Fruit fly (Drosophila melanogaster) whole organism, embryonic: Measurements from ENCODE around the gene msps.

Source experiments
- CG11456 ChIP-seq: fragments of 200-800 bp; sonication (Bioruptor generic); IDR thresholded peaks from 3 replicates; pipeline ENCODE4 v1.3.6; 2022; ENCODE audit warnings: missing biosample characterization, missing genetic modification characterization
- CG12071 ChIP-seq: fragments of 200-800 bp; sonication (Bioruptor generic); optimal IDR thresholded peaks from 3 replicates; lab custom pipeline; 2018; ENCODE audit warnings: missing biosample characterization, mild to moderate bottlenecking, missing genetic modification characterization
- CG12155 ChIP-seq: fragments of 200-800 bp; sonication (Bioruptor generic); optimal IDR thresholded peaks from 3 replicates; lab custom pipeline; 2016; ENCODE audit warnings: missing biosample characterization, missing genetic modification characterization
- CG13894 ChIP-seq: fragments of 200-800 bp; sonication (Bioruptor generic); optimal IDR thresholded peaks from 3 replicates; lab custom pipeline; 2018; ENCODE audit warnings: missing biosample characterization, mild to moderate bottlenecking, missing genetic modification characterization, moderate library complexity
- CG14965 ChIP-seq: fragments of 200-800 bp; sonication (Bioruptor generic); optimal IDR thresholded peaks from 2 replicates; lab custom pipeline; 2016; ENCODE audit warnings: missing biosample characterization, missing genetic modification characterization, borderline replicate concordance
- CG15514 ChIP-seq: fragments of 200-800 bp; sonication (Bioruptor generic); optimal IDR thresholded peaks from 3 replicates; lab custom pipeline; 2017; ENCODE audit warnings: missing biosample characterization, missing genetic modification characterization, mild to moderate bottlenecking, moderate library complexity, missing genetic modification reagents
- CG1602 ChIP-seq: fragments of 200-800 bp; sonication (Bioruptor generic); optimal IDR thresholded peaks from 3 replicates; lab custom pipeline; 2016; ENCODE audit warnings: missing biosample characterization, missing genetic modification characterization
- CG1647 ChIP-seq: fragments of 200-800 bp; sonication (Bioruptor generic); optimal IDR thresholded peaks from 3 replicates; lab custom pipeline; 2016; ENCODE audit warnings: missing biosample characterization, missing genetic modification characterization
- CG17361 ChIP-seq: fragments of 200-800 bp; sonication (Bioruptor generic); IDR thresholded peaks from 3 replicates; pipeline ENCODE4 v1.3.6; 2022; ENCODE audit warnings: missing biosample characterization, missing genetic modification characterization
- CG2129 ChIP-seq: fragments of 200-800 bp; sonication (Bioruptor generic); IDR thresholded peaks from 2 replicates; pipeline ENCODE4 v1.3.6; 2022; ENCODE audit warnings: missing biosample characterization, missing genetic modification characterization; ENCODE audit not compliant: partially characterized antibody
- CG30431 ChIP-seq: fragments of 200-800 bp; sonication (Bioruptor generic); optimal IDR thresholded peaks from 2 replicates; lab custom pipeline; 2017; ENCODE audit warnings: missing biosample characterization, missing genetic modification characterization
- CG3065 ChIP-seq: fragments of 200-800 bp; sonication (Bioruptor generic); optimal IDR thresholded peaks from 2 replicates; lab custom pipeline; 2016; ENCODE audit warnings: missing biosample characterization, missing genetic modification characterization
- CG32767 ChIP-seq: fragments of 200-800 bp; sonication (Bioruptor generic); IDR thresholded peaks from 2 replicates; pipeline ENCODE4 v1.3.6; 2022; ENCODE audit warnings: missing biosample characterization, missing genetic modification characterization
- CG6654 ChIP-seq: fragments of 200-800 bp; sonication (Bioruptor generic); optimal IDR thresholded peaks from 2 replicates; lab custom pipeline; 2017; ENCODE audit warnings: missing biosample characterization, mild to moderate bottlenecking, missing genetic modification characterization
- CG8290 ChIP-seq, 3 experiments: fragments of 200-800 bp; sonication (Bioruptor generic); optimal IDR thresholded peaks; 2 replicates each; lab custom pipeline; 2016 to 2019; ENCODE audit warnings: missing biosample characterization in 3 of 3, missing genetic modification characterization in 3 of 3, mild to moderate bottlenecking in 2 of 3, moderate library complexity in 1 of 3
- CG8388 ChIP-seq: fragments of 200-800 bp; sonication (Bioruptor generic); optimal IDR thresholded peaks from 2 replicates; lab custom pipeline; 2019; ENCODE audit warnings: missing biosample characterization, mild to moderate bottlenecking, missing genetic modification characterization, moderate library complexity
- CG8924 ChIP-seq: fragments of 200-800 bp; optimal IDR thresholded peaks from 3 replicates; lab custom pipeline; 2019; ENCODE audit warnings: missing biosample characterization, mild to moderate bottlenecking, missing genetic modification characterization, moderate library complexity
- CG9437 ChIP-seq: fragments of 200-800 bp; sonication (Bioruptor generic); optimal IDR thresholded peaks from 2 replicates; lab custom pipeline; 2018; ENCODE audit warnings: missing biosample characterization, mild to moderate bottlenecking, missing genetic modification characterization
- D ChIP-seq, 2 experiments: fragments of 200-800 bp in 1 of 2; fragments of >200 bp in 1 of 2; sonication (Bioruptor generic) in 1 of 2; optimal IDR thresholded peaks; 2 replicates in 1 of 2; 3 replicates in 1 of 2; lab custom pipeline; 2017; ENCODE audit warnings: mild to moderate bottlenecking in 1 of 2, missing biosample characterization in 1 of 2, missing genetic modification characterization in 1 of 2, missing genetic modification reagents in 1 of 2
- D19A ChIP-seq: fragments of 200-800 bp; optimal IDR thresholded peaks from 3 replicates; lab custom pipeline; 2019; ENCODE audit warnings: missing biosample characterization, mild to moderate bottlenecking, missing genetic modification characterization, moderate library complexity
- Kr ChIP-seq: fragments of 200-800 bp; sonication (Bioruptor generic); optimal IDR thresholded peaks from 2 replicates; lab custom pipeline; 2017; ENCODE audit warnings: missing biosample characterization, mild to moderate bottlenecking, missing genetic modification characterization
- Med ChIP-seq: fragments of 200-800 bp; sonication (Bioruptor generic); peaks from one replicate; lab custom pipeline; 2016; ENCODE audit warnings: missing biosample characterization, missing genetic modification characterization, mild to moderate bottlenecking, inconsistent platforms, moderate library complexity
- Nf-YC ChIP-seq: fragments of 200-800 bp; optimal IDR thresholded peaks from 3 replicates; lab custom pipeline; 2019; ENCODE audit warnings: missing biosample characterization, mild to moderate bottlenecking, missing genetic modification characterization, moderate library complexity
- Pdp1 ChIP-seq, 2 experiments: fragments of 200-800 bp; sonication (Bioruptor generic); optimal IDR thresholded peaks; 3 replicates each; lab custom pipeline; 2016; ENCODE audit warnings: missing biosample characterization in 2 of 2, missing genetic modification characterization in 2 of 2, mild to moderate bottlenecking in 1 of 2, moderate library complexity in 1 of 2
- Side ChIP-seq: fragments of 200-800 bp; sonication (Bioruptor generic); optimal IDR thresholded peaks from 2 replicates; lab custom pipeline; 2016; ENCODE audit warnings: missing biosample characterization, missing genetic modification characterization
- Sry-δ ChIP-seq: fragments of 200-800 bp; sonication (Bioruptor generic); optimal IDR thresholded peaks from 2 replicates; lab custom pipeline; 2016; ENCODE audit warnings: missing biosample characterization, missing genetic modification characterization
- croc ChIP-seq: fragments of 200-800 bp; sonication (Bioruptor generic); conservative IDR thresholded peaks from 3 replicates; pipeline ENCODE4 v1.3.6; 2022; ENCODE audit warnings: missing biosample characterization, missing genetic modification characterization
- crp ChIP-seq, 2 experiments: fragments of 200-800 bp; sonication (Bioruptor generic); optimal IDR thresholded peaks; 2 replicates in 1 of 2; 3 replicates in 1 of 2; lab custom pipeline; 2017; ENCODE audit warnings: missing biosample characterization in 2 of 2, missing genetic modification characterization in 2 of 2, mild to moderate bottlenecking in 1 of 2, moderate library complexity in 1 of 2
- cwo ChIP-seq: fragments of 200-800 bp; sonication (Bioruptor generic); optimal IDR thresholded peaks from 3 replicates; lab custom pipeline; 2017; ENCODE audit warnings: missing biosample characterization, missing genetic modification characterization, mild to moderate bottlenecking, moderate library complexity, missing genetic modification reagents
- gce ChIP-seq: fragments of 200-800 bp; sonication (Bioruptor generic); IDR thresholded peaks from 3 replicates; pipeline ENCODE4 v1.3.6; 2022; ENCODE audit warnings: missing biosample characterization, missing genetic modification characterization
- grn ChIP-seq: fragments of 200-800 bp; sonication (Bioruptor generic); optimal IDR thresholded peaks from 3 replicates; lab custom pipeline; 2017; ENCODE audit warnings: missing biosample characterization, missing genetic modification characterization
- kay ChIP-seq: fragments of 200-800 bp; sonication (Bioruptor generic); optimal IDR thresholded peaks from 2 replicates; lab custom pipeline; 2016; ENCODE audit warnings: missing biosample characterization, missing genetic modification characterization
- lab ChIP-seq: fragments of 200-800 bp; sonication (Bioruptor generic); optimal IDR thresholded peaks from 3 replicates; lab custom pipeline; 2017; ENCODE audit warnings: missing biosample characterization, missing genetic modification characterization, mild to moderate bottlenecking, moderate library complexity, missing genetic modification reagents
- lbe ChIP-seq: fragments of 200-800 bp; sonication (Bioruptor generic); optimal IDR thresholded peaks from 2 replicates; lab custom pipeline; 2016; ENCODE audit warnings: missing biosample characterization, mild to moderate bottlenecking, missing genetic modification characterization
- maf-S ChIP-seq: fragments of 200-800 bp; sonication (Bioruptor generic); optimal IDR thresholded peaks from 2 replicates; lab custom pipeline; 2016; ENCODE audit warnings: missing biosample characterization, missing genetic modification characterization
- pan ChIP-seq, 4 experiments: fragments of >200 bp in 3 of 4; fragments of 200-800 bp in 1 of 4; sonication (Bioruptor generic) in 1 of 4; optimal IDR thresholded peaks in 3 of 4; IDR thresholded peaks in 1 of 4; 2 replicates each; pipeline versions ENCODE4 v1.3.6 to Lab custom; 2017 to 2022; ENCODE audit warnings: missing biosample characterization in 2 of 4, missing genetic modification characterization in 2 of 4, mixed read lengths in 1 of 4
- prd ChIP-seq, 3 experiments: fragments of >200 bp in 2 of 3; fragments of 200-800 bp in 1 of 3; sonication (Bioruptor generic) in 1 of 3; optimal IDR thresholded peaks in 2 of 3; IDR thresholded peaks in 1 of 3; 2 replicates in 2 of 3; 3 replicates in 1 of 3; pipeline versions ENCODE4 v1.3.6 to Lab custom; 2017 to 2022; ENCODE audit warnings: missing biosample characterization in 1 of 3, missing genetic modification characterization in 1 of 3
- pros ChIP-seq: fragments of 200-800 bp; sonication (Bioruptor generic); optimal IDR thresholded peaks from 3 replicates; lab custom pipeline; 2019; ENCODE audit warnings: missing biosample characterization, mild to moderate bottlenecking, missing genetic modification characterization, moderate library complexity
- psq ChIP-seq: fragments of 200-800 bp; sonication (Bioruptor generic); optimal IDR thresholded peaks from 2 replicates; lab custom pipeline; 2017; ENCODE audit warnings: missing biosample characterization, missing genetic modification characterization
- row ChIP-seq: fragments of 200-800 bp; sonication (Bioruptor generic); IDR thresholded peaks from 3 replicates; pipeline ENCODE4 v1.3.6; 2022; ENCODE audit warnings: missing biosample characterization, missing genetic modification characterization
- run ChIP-seq: fragments of 200-800 bp; sonication (Bioruptor generic); optimal IDR thresholded peaks from 3 replicates; lab custom pipeline; 2018; ENCODE audit warnings: missing biosample characterization, mild to moderate bottlenecking, missing genetic modification characterization
- sim ChIP-seq: fragments of 200-800 bp; sonication (Bioruptor generic); IDR thresholded peaks from 2 replicates; pipeline ENCODE4 v1.3.6; 2022; ENCODE audit warnings: missing biosample characterization, missing genetic modification characterization
- tin ChIP-seq: fragments of 200-800 bp; sonication (Bioruptor generic); optimal IDR thresholded peaks from 3 replicates; lab custom pipeline; 2016; ENCODE audit warnings: missing biosample characterization, missing genetic modification characterization
- tx ChIP-seq: fragments of 200-800 bp; sonication (Bioruptor generic); optimal IDR thresholded peaks from 2 replicates; lab custom pipeline; 2016; ENCODE audit warnings: missing biosample characterization, missing genetic modification characterization
- vnd ChIP-seq: fragments of 200-800 bp; sonication (Bioruptor generic); IDR thresholded peaks from 3 replicates; pipeline ENCODE4 v1.3.6; 2022; ENCODE audit warnings: missing biosample characterization, missing genetic modification characterization; ENCODE audit not compliant: partially characterized antibody
- wor ChIP-seq: fragments of 200-800 bp; sonication (Bioruptor generic); IDR thresholded peaks from 2 replicates; pipeline ENCODE4 v1.3.6; 2022; ENCODE audit warnings: missing biosample characterization, missing genetic modification characterization
- zen2 ChIP-seq: fragments of 200-800 bp; sonication (Bioruptor generic); IDR thresholded peaks from 3 replicates; pipeline ENCODE4 v1.3.6; 2022; ENCODE audit warnings: missing biosample characterization, missing genetic modification characterization; ENCODE audit not compliant: partially characterized antibody
- zfh1 ChIP-seq: fragments of 200-800 bp; sonication (Bioruptor generic); IDR thresholded peaks from 3 replicates; pipeline ENCODE4 v1.3.6; 2022; ENCODE audit warnings: missing biosample characterization, missing genetic modification characterization

The msps gene

dm6 chr3R:16009030-16009429 is 41.6 kb upstream of the msps start, which contains the start of gene GATAe (continued):
- TF ChIP-seq CG32767 (GFP tag; lab: Robert Waterston, UW) = no peak
- TF ChIP-seq pros (GFP tag; lab: Kevin White, UChicago) = no peak
- TF ChIP-seq tin (GFP tag; lab: Kevin White, UChicago) = no peak
- TF ChIP-seq zen2 (GFP tag; lab: Robert Waterston, UW) = no peak
- peak; percentile 87 for TF ChIP-seq grn
- TF ChIP-seq CG17361 = no peak
- TF ChIP-seq CG6654 (GFP tag; lab: Kevin White, UChicago) = no peak
- no peak for TF ChIP-seq crp (GFP tag; optimal IDR thresholded peaks at IDR 0.05; lab: Kevin White, UChicago)
- TF ChIP-seq gce (GFP tag; lab: Robert Waterston, UW) = no peak
- no peak for TF ChIP-seq CG13894 (tag; lab: Kevin White, UChicago)
- TF ChIP-seq pan (optimal IDR thresholded peaks at IDR 0.05; lab: Kevin White, UChicago) = no peak
- TF ChIP-seq pan (GFP tag; optimal IDR thresholded peaks at IDR 0.05 in 1 of 2, IDR thresholded peaks at IDR 0.05 in 1 of 2) = no peak
- TF ChIP-seq CG2129 (GFP tag; lab: Robert Waterston, UW) = no peak
- TF ChIP-seq sim (GFP tag; lab: Robert Waterston, UW) = 0 out of 2 replicates have a peak, but pooled peaks have one; percentile 40
- TF ChIP-seq Nf-YC (tag; lab: Kevin White, UChicago) = peak; percentile 20
- TF ChIP-seq CG11456 = no peak
- no peak for TF ChIP-seq CG3065 (GFP tag; lab: Kevin White, UChicago)
- TF ChIP-seq row (GFP tag; lab: Robert Waterston, UW) = no peak
- no peak for TF ChIP-seq maf-S
- TF ChIP-seq CG12071 (GFP tag; lab: Kevin White, UChicago) = no peak
- no peak for TF ChIP-seq CG14965 (GFP tag; lab: Kevin White, UChicago)
- TF ChIP-seq lab (GFP tag; lab: Kevin White, UChicago) = peak; percentile 34
- no peak for TF ChIP-seq lbe (GFP tag; lab: Kevin White, UChicago)
- no peak for TF ChIP-seq CG30431 (GFP tag; lab: Kevin White, UChicago)
- no peak for TF ChIP-seq cwo (GFP tag; lab: Kevin White, UChicago)
- peak; percentile 47 for TF ChIP-seq Med (GFP tag; lab: Kevin White, UChicago)
- no peak for TF ChIP-seq wor (GFP tag; lab: Robert Waterston, UW)
- no peak for TF ChIP-seq tx
- TF ChIP-seq vnd (GFP tag; lab: Robert Waterston, UW) = 0 out of 3 replicates have a peak, but pooled peaks have one; percentile 24
- no peak for TF ChIP-seq CG8388
- TF ChIP-seq psq (GFP tag; lab: Kevin White, UChicago) = no peak
- no peak for TF ChIP-seq CG8924 (tag; lab: Kevin White, UChicago)
- no peak for TF ChIP-seq CG15514 (GFP tag; lab: Kevin White, UChicago)
- TF ChIP-seq Side = no peak
- peak; percentile 9 for TF ChIP-seq CG9437 (GFP tag; lab: Kevin White, UChicago)
- no peak for TF ChIP-seq D (optimal IDR thresholded peaks at IDR 0.05; lab: Kevin White, UChicago)
- no peak for TF ChIP-seq D (GFP tag; optimal IDR thresholded peaks at IDR 0.05; lab: Kevin White, UChicago)
- no peak for TF ChIP-seq Kr (GFP tag; lab: Kevin White, UChicago)
- TF ChIP-seq CG1602 (GFP tag; lab: Kevin White, UChicago) = no peak
- peak in 1 of 2 experiments; percentile 2 for TF ChIP-seq Pdp1 (GFP tag; optimal IDR thresholded peaks at IDR 0.05; lab: Kevin White, UChicago)
- TF ChIP-seq CG1647 (GFP tag; lab: Kevin White, UChicago) = no peak
- no peak for TF ChIP-seq prd (optimal IDR thresholded peaks at IDR 0.05; lab: Kevin White, UChicago)
- no peak for TF ChIP-seq prd (GFP tag; IDR thresholded peaks at IDR 0.05; lab: Robert Waterston, UW)
- TF ChIP-seq zfh1 (GFP tag; lab: Robert Waterston, UW) = no peak
- TF ChIP-seq CG12155 = no peak
- TF ChIP-seq CG8290 (GFP tag; optimal IDR thresholded peaks at IDR 0.05; lab: Kevin White, UChicago) = no peak
- peak in 1 of 2 experiments; percentile 17 for TF ChIP-seq CG8290 (tag; optimal IDR thresholded peaks at IDR 0.05; lab: Kevin White, UChicago)
- TF ChIP-seq kay (GFP tag; lab: Kevin White, UChicago) = peak; percentile 27
- TF ChIP-seq D19A (tag; lab: Kevin White, UChicago) = no peak
- no peak for TF ChIP-seq Sry-δ (GFP tag; lab: Kevin White, UChicago)
- no peak for TF ChIP-seq croc (GFP tag; lab: Robert Waterston, UW)
- no peak for TF ChIP-seq run
